Worm (Caenorhabditis elegans) whole organism, midembryonic: ENCODE measurements around the gene der-2.

Experiments used
- T22C8.4 ChIP-seq: fragments of 200-800 bp; sonication (Bioruptor generic); IDR thresholded peaks from 2 replicates; pipeline ENCODE4 v1.3.6; 2022; ENCODE audit warnings: missing genetic modification characterization, missing compliant biosample characterization
- flt-1 ChIP-seq: fragments of 200-800 bp; sonication (Bioruptor generic); IDR thresholded peaks from 2 replicates; pipeline ENCODE4 v1.3.6; 2022; ENCODE audit warnings: missing genetic modification characterization, missing compliant biosample characterization
- tab-1 ChIP-seq: fragments of 200-800 bp; sonication (Bioruptor generic); IDR thresholded peaks from 2 replicates; pipeline ENCODE4 v1.3.6; 2022; ENCODE audit warnings: missing genetic modification characterization, missing compliant biosample characterization
- ztf-23 ChIP-seq: fragments of 200-800 bp; sonication (Bioruptor generic); IDR thresholded peaks from 2 replicates; pipeline ENCODE4 v1.3.6; 2022; ENCODE audit warnings: missing genetic modification reagents, missing genetic modification characterization, missing compliant biosample characterization
- ztf-29 ChIP-seq: fragments of 200-800 bp; sonication (Bioruptor generic); IDR thresholded peaks from 2 replicates; pipeline ENCODE4 v1.3.6; 2022; ENCODE audit warnings: missing genetic modification reagents, missing genetic modification characterization, missing compliant biosample characterization

DNA sequence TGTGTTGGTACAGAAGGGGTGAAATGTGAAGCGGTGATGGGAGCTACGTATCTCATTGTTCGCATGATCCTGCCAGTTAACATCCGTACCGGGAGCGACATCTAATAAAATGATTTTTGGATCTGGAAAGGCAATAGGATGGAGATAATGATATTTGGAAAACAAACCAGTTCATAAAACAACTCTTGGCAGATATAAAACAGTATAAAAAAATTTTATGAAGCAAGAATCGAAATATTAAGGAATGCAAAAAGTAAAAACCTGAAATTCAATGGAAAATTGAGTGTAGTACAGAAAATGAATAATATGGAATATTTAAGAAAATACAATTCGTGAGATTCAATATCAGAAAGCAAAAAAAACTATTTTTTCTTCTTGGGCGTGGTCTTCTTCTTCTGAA, 3.7 kb upstream of the der-2 start, which contains the start of gene hsp-75:
- TF ChIP-seq ztf-29 (GFP tag; lab: Robert Waterston, UW) = no peak
- no peak for TF ChIP-seq flt-1 (GFP tag; lab: Robert Waterston, UW)
- TF ChIP-seq T22C8.4 (GFP tag; lab: Robert Waterston, UW) = no peak
- no peak for TF ChIP-seq ztf-23 (GFP tag; lab: Robert Waterston, UW)
- no peak for TF ChIP-seq tab-1 (GFP tag; lab: Robert Waterston, UW)
